Fruit fly (Drosophila melanogaster): ENCODE results near the gene CG33160.

Gene CG33160

dm6 chr3L:3177872-3178271 is 28.3 kb downstream of the CG33160 start:
- no peak for TF ChIP-seq CTCF (optimal IDR thresholded peaks at IDR 0.05)
- TF ChIP-seq CG8478 (optimal IDR thresholded peaks at IDR 0.05) = no peak

dm6 chr3L:3172445-3172844 is 33.7 kb downstream of the CG33160 start, which contains the start of gene CG14963:
TSS of gene CG14963 (minus strand) at chr3L:3172545.
- TF ChIP-seq CTCF (optimal IDR thresholded peaks at IDR 0.05) (no peak), CG8478 (optimal IDR thresholded peaks at IDR 0.05) (no peak)

DNA sequence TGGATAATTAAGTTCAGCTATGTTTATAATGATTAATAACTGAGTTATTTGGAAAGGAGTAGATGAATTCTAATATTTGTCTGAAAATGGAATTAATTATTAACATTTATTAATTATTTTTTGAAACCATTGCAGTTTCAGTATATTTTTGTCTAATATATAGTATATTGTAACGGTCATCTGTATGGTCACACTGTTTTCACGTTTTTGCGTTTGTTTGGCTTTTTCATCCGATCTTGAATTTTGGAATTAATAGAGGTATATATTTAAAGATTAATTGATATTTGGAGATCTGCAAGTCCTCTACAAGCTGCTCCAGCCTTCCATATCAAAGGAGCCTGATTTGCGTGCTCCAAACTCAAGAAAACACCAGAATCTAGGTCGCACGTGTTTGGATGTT is 37.1 kb downstream of the CG33160 start, which contains the start of the genes CG32278 and CG32281:
Gene CG32278 (plus strand): TSS at position 180 of the 400 bp plus-strand sequence.
Gene CG32281 (plus strand): TSS at position 269 of the 400 bp plus-strand sequence.
- TF ChIP-seq CG8478 (optimal IDR thresholded peaks at IDR 0.05) = no peak
- no peak for TF ChIP-seq CTCF (optimal IDR thresholded peaks at IDR 0.05)

dm6 chr3L:3166200-3166695 is 39.9 kb downstream of the CG33160 start, which contains the start of gene Asciz:
TSS of gene Asciz (minus strand) at chr3L:3166250.
- no peak for TF ChIP-seq CG8478 (optimal IDR thresholded peaks at IDR 0.05)
- TF ChIP-seq CTCF (optimal IDR thresholded peaks at IDR 0.05) = no peak

DNA sequence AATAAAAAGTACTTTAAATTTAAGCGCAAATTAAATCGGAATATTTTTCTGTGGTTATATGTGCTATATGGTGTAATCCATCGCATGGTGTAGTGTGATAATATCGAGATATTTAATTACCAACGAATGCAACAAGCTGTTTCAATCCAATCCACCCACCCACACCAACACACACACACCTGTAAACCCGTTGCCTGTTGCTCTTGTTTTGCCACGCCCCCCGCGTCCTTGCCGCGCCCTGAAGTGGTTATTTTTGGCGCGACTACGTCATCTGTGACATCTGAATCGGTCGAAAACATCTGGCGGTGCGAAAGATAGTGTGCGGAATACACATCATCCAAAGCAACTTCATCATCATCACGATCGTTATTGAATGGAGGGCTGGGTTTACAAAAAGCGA is 40.8 kb downstream of the CG33160 start:
- TF ChIP-seq CTCF (optimal IDR thresholded peaks at IDR 0.05) (no peak), CG8478 (optimal IDR thresholded peaks at IDR 0.05) (no peak)

- TF ChIP-seq CG8478 (optimal IDR thresholded peaks at IDR 0.05) (no peak), CTCF (optimal IDR thresholded peaks at IDR 0.05) (no peak)
Observed at dm6 chr3L:3164951-3165350, 41.2 kb downstream of the CG33160 start, which contains the start of gene CG32280. TSS of gene CG32280 (plus strand) at chr3L:3165181.

DNA sequence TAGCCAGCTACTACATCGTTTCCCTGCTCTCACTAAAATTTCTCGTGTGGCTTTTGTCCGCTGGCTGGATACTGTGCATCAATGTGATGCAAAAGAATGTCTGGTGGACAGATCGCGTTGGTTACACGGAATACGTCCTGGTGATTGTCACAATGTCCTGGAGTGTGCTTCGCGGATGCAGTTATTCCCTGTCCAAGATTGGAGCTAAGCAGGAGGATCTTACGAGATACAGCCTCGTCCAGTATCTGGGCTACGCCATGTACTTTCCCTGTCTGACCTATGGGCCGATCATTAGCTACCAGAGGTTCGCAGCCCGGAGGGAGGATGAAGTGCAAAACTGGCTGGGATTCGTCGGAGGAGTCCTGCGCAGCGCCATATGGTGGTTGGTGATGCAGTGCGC is 43.6 kb downstream of the CG33160 start:
- TF ChIP-seq CTCF (optimal IDR thresholded peaks at IDR 0.05) (no peak), CG8478 (optimal IDR thresholded peaks at IDR 0.05) (no peak)

- TF ChIP-seq CG8478 (optimal IDR thresholded peaks at IDR 0.05) = no peak
- TF ChIP-seq CTCF (optimal IDR thresholded peaks at IDR 0.05) = no peak
Observed at dm6 chr3L:3161968-3162367, 44.2 kb downstream of the CG33160 start, which contains the start of gene rasp. TSS of gene rasp (plus strand) at chr3L:3162180.

DNA sequence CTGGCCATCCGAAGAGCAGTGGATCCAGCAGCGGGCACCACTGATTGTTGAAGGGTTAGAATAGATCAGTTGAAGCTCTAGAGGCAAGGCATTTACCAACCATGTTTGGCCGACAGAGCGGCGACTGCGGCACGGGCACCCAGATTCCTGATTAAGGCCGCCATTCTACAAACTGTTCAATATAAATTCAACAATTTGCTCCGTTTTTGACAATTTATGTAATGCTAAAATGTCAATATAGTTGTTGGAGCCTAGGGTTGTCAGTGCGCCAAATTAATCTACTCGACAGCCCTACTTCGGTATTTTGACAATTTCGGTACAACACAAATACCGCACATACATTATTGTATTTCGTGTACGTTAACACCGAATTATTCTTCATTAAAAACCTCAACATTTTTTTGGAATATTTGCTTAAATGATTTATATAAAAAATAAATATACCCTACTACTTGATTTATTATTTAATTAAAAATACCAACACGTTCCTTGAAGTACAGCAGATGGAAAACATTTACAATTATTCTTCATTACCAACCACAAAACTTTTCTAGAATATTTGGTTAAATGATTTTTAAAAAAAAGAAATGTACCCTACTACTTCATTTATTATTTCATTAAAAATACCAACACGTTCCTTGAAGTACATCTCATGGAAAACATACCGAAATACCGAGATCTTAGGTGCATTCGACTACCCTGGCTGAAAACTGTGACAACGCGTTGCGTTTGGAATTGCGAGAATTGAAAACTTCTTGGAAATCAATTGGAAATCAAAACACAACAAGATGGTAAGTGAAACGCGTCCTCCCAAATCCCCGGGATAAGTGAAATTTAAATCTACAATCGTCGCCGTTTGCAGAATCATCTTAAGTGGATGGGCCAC is 46.6 kb downstream of the CG33160 start, which contains the start of the genes ND-30 and CG15812:
Gene ND-30 (minus strand): TSS at position 270 of the 886 bp plus-strand sequence.
Gene CG15812 (plus strand): TSS at position 683 of the 886 bp plus-strand sequence.
- TF ChIP-seq CG8478 (optimal IDR thresholded peaks at IDR 0.05) (no peak), CTCF (optimal IDR thresholded peaks at IDR 0.05) (no peak)

DNA sequence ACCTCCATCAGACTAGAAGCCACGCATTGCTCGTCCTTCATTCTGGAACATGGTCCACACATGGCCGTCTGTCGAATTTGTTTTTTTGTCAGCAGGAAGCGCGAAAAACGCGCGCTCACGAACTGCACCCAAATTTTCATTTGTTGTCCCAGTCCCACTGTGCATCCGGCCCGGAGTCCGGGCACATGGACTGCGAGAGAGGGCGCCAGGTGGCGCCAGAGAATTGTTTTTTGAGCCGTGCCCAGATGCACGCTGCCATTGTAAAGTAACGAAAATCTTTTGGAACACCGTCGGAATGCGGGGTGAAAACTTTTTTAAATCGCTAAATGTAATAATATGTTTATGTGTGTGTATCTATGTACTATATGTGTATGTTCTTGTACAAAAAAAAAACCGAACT is 48.5 kb downstream of the CG33160 start:
- TF ChIP-seq CTCF (optimal IDR thresholded peaks at IDR 0.05) = peak; percentile 50 to 59
- TF ChIP-seq CG8478 (optimal IDR thresholded peaks at IDR 0.05) = no peak
